5 worm cellular contexts compared by ENCODE assay signal in genomic region chrV:13556746-13557145, ce11.
TF ChIP-seq lines count a peak whose summit lies in the region.

Gene cav-2, plus strand, starts transcription at chrV:13557104.

TF ChIP-seq in whole organism, L1 larva, 84 proteins besides CTCF, POLR2A, EP300 and RAD21 (continues in another document):
- TF ChIP-seq C16A3.4 (tag; optimal IDR thresholded peaks at IDR 0.05; lab: Kevin White, UChicago) (peak; percentile 63), egl-13 (tag; optimal IDR thresholded peaks at IDR 0.05; lab: Kevin White, UChicago) (peak; percentile 94), ces-1 (GFP tag; optimal IDR thresholded peaks at IDR 0.05; lab: Kevin White, UChicago) (no peak), tlp-1 (tag; optimal IDR thresholded peaks at IDR 0.05; lab: Kevin White, UChicago) (no peak), zag-1 (tag; optimal IDR thresholded peaks at IDR 0.05; lab: Kevin White, UChicago) (no peak), jun-1 (tag; optimal IDR thresholded peaks at IDR 0.05; lab: Kevin White, UChicago) (peak; percentile 66), nhr-19 (GFP tag; conservative IDR thresholded peaks at IDR 0.05; lab: Robert Waterston, UW) (peak; percentile 88), nhr-20 (tag; optimal IDR thresholded peaks at IDR 0.05; lab: Kevin White, UChicago) (peak; percentile 91), nhr-237 (tag; optimal IDR thresholded peaks at IDR 0.05; lab: Kevin White, UChicago) (peak; percentile 56), sup-37 (GFP tag; optimal IDR thresholded peaks at IDR 0.05; lab: Kevin White, UChicago) (peak; percentile 28), unc-62 (GFP tag; optimal IDR thresholded peaks at IDR 0.05; lab: Kevin White, UChicago) (no peak), alr-1 (tag; optimal IDR thresholded peaks at IDR 0.05; lab: Kevin White, UChicago; ENCODE audit: borderline replicate concordance) (peak; percentile 12), lin-39 (tag; optimal IDR thresholded peaks at IDR 0.05; lab: Kevin White, UChicago) (peak; percentile 68), aly-2 (tag; optimal IDR thresholded peaks at IDR 0.05; lab: Kevin White, UChicago) (no peak), aha-1 (tag; optimal IDR thresholded peaks at IDR 0.05; lab: Kevin White, UChicago) (no peak), skn-1 (tag; optimal IDR thresholded peaks at IDR 0.05; lab: Kevin White, UChicago) (peak; percentile 42), lin-35 (GFP tag; optimal IDR thresholded peaks at IDR 0.05; lab: Kevin White, UChicago) (peak; percentile 96), Y116A8C.19 (tag; optimal IDR thresholded peaks at IDR 0.05; lab: Kevin White, UChicago; ENCODE audit: borderline replicate concordance) (peak; percentile 66)

TF ChIP-seq in whole organism, L3 larva, 47 proteins besides CTCF, POLR2A, EP300 and RAD21 (continues in another document):
- peak; percentile 72 for TF ChIP-seq lsy-12 (tag; optimal IDR thresholded peaks at IDR 0.05; lab: Kevin White, UChicago)
- TF ChIP-seq nhr-23 (tag; optimal IDR thresholded peaks at IDR 0.05; lab: Kevin White, UChicago): peak; percentile 76
- TF ChIP-seq nhr-25 (tag; optimal IDR thresholded peaks at IDR 0.05; lab: Kevin White, UChicago): peak; percentile 40
- TF ChIP-seq pqm-1 (tag; optimal IDR thresholded peaks at IDR 0.05; lab: Kevin White, UChicago): peak; percentile 92
- peak; percentile 51 for TF ChIP-seq fkh-10 (GFP tag; optimal IDR thresholded peaks at IDR 0.05; lab: Kevin White, UChicago)
- no peak for TF ChIP-seq unc-62 (GFP tag; optimal IDR thresholded peaks at IDR 0.05; lab: Kevin White, UChicago)
- no peak for TF ChIP-seq ceh-16 (tag; optimal IDR thresholded peaks at IDR 0.05; lab: Kevin White, UChicago)
- TF ChIP-seq pha-4 (tag; optimal IDR thresholded peaks at IDR 0.05; lab: Kevin White, UChicago): peak; percentile 83
- no peak for TF ChIP-seq fkh-2 (tag; optimal IDR thresholded peaks at IDR 0.05; lab: Kevin White, UChicago)
- TF ChIP-seq lin-15B (tag; optimal IDR thresholded peaks at IDR 0.05; lab: Kevin White, UChicago): peak; percentile 82
- TF ChIP-seq ztf-11 (tag; optimal IDR thresholded peaks at IDR 0.05; lab: Kevin White, UChicago): no peak
- peak; percentile 8 for TF ChIP-seq tbx-2 (tag; optimal IDR thresholded peaks at IDR 0.05; lab: Kevin White, UChicago)
- TF ChIP-seq R02D3.7 (tag; optimal IDR thresholded peaks at IDR 0.05; lab: Kevin White, UChicago): peak; percentile 64
- TF ChIP-seq skn-1 (tag; optimal IDR thresholded peaks at IDR 0.05; lab: Kevin White, UChicago): peak; percentile 31
- no peak for TF ChIP-seq elt-3 (tag; optimal IDR thresholded peaks at IDR 0.05; lab: Kevin White, UChicago)
- TF ChIP-seq unc-39 (tag; optimal IDR thresholded peaks at IDR 0.05; lab: Kevin White, UChicago): no peak
- peak; percentile 92 for TF ChIP-seq elt-2 (tag; optimal IDR thresholded peaks at IDR 0.05; lab: Kevin White, UChicago)
- TF ChIP-seq nhr-76 (tag; optimal IDR thresholded peaks at IDR 0.05; lab: Kevin White, UChicago): no peak
- no peak for TF ChIP-seq ZK546.5 (tag; optimal IDR thresholded peaks at IDR 0.05; lab: Kevin White, UChicago)
- peak; percentile 70 for TF ChIP-seq lin-39 (tag; optimal IDR thresholded peaks at IDR 0.05; lab: Kevin White, UChicago)

TF ChIP-seq in whole organism, early embryonic, 17 proteins besides CTCF, POLR2A, EP300 and RAD21:
- TF ChIP-seq hmbx-1 (tag; optimal IDR thresholded peaks at IDR 0.05; lab: Kevin White, UChicago): no peak
- TF ChIP-seq tbx-11 (GFP tag; IDR thresholded peaks at IDR 0.05; lab: Robert Waterston, UW): no peak
- peak; percentile 63 for TF ChIP-seq tbx-37 (GFP tag; conservative IDR thresholded peaks at IDR 0.05; lab: Robert Waterston, UW)
- no peak for TF ChIP-seq B0310.2 (tag; optimal IDR thresholded peaks at IDR 0.05; lab: Kevin White, UChicago)
- TF ChIP-seq scrt-1 (GFP tag; IDR thresholded peaks at IDR 0.05; lab: Robert Waterston, UW): peak; percentile 52; the same call in 1 of the 2 replicates
- TF ChIP-seq sea-1 (GFP tag; conservative IDR thresholded peaks at IDR 0.05; lab: Robert Waterston, UW): no peak

TF ChIP-seq in whole organism, midembryonic, 9 proteins besides CTCF, POLR2A, EP300 and RAD21:
- TF ChIP-seq med-1 (GFP tag; optimal IDR thresholded peaks at IDR 0.05; lab: Kevin White, UChicago; ENCODE audit: insufficient read depth) (no peak), cog-1 (tag; optimal IDR thresholded peaks at IDR 0.05; lab: Kevin White, UChicago) (peak; percentile 3), klf-2 (GFP tag; conservative IDR thresholded peaks at IDR 0.05; lab: Robert Waterston, UW) (peak; percentile 56; the same call in 1 of the 2 replicates), ztf-23 (GFP tag; IDR thresholded peaks at IDR 0.05; lab: Robert Waterston, UW) (peak; percentile 73), ref-1 (GFP tag; conservative IDR thresholded peaks at IDR 0.05; lab: Robert Waterston, UW) (no peak), tab-1 (GFP tag; IDR thresholded peaks at IDR 0.05; lab: Robert Waterston, UW) (no peak), flt-1 (GFP tag; IDR thresholded peaks at IDR 0.05; lab: Robert Waterston, UW) (peak; percentile 87), T22C8.4 (GFP tag; IDR thresholded peaks at IDR 0.05; lab: Robert Waterston, UW) (no peak)
TF ChIP-seq in whole organism, midembryonic: peak in this region for 4.

TF ChIP-seq in whole organism, young adult, 124 proteins besides CTCF, POLR2A, EP300 and RAD21 (continues in another document):
- TF ChIP-seq lin-40 (tag; optimal IDR thresholded peaks at IDR 0.05; lab: Kevin White, UChicago) (peak; percentile 72), ekl-4 (GFP tag; IDR thresholded peaks at IDR 0.05; lab: Robert Waterston, UW) (0 out of 2 replicates have a peak, but pooled peaks have one; percentile 52), mes-4 (tag; optimal IDR thresholded peaks at IDR 0.05; lab: Kevin White, UChicago) (no peak), Y67H2A.10 (GFP tag; conservative IDR thresholded peaks at IDR 0.05; lab: Robert Waterston, UW) (0 out of 2 replicates have a peak, but pooled peaks have one; percentile 52), ztf-3 (GFP tag; optimal IDR thresholded peaks at IDR 0.05; lab: Kevin White, UChicago) (peak; percentile 20), K12H6.12 (tag; optimal IDR thresholded peaks at IDR 0.05; lab: Kevin White, UChicago) (peak; percentile 51), madf-10 (tag; optimal IDR thresholded peaks at IDR 0.05; lab: Kevin White, UChicago) (peak; percentile 27), bed-2 (GFP tag; IDR thresholded peaks at IDR 0.05; lab: Robert Waterston, UW) (no peak), hmg-20 (GFP tag; IDR thresholded peaks at IDR 0.05; lab: Robert Waterston, UW) (peak; percentile 66; the same call in 1 of the 2 replicates), B0261.1 (tag; optimal IDR thresholded peaks at IDR 0.05; lab: Kevin White, UChicago) (no peak), Y95B8A.8 (GFP tag; IDR thresholded peaks at IDR 0.05; lab: Robert Waterston, UW) (peak; percentile 71; the same call in 1 of the 2 replicates), nhr-27 (tag; optimal IDR thresholded peaks at IDR 0.05; lab: Kevin White, UChicago) (peak; percentile 57), him-1 (tag; optimal IDR thresholded peaks at IDR 0.05; lab: Kevin White, UChicago) (peak; percentile 61), mcd-1 (GFP tag; IDR thresholded peaks at IDR 0.05; lab: Robert Waterston, UW) (peak; percentile 85), ccch-3 (GFP tag; optimal IDR thresholded peaks at IDR 0.05; lab: Kevin White, UChicago) (no peak), madf-8 (GFP tag; conservative IDR thresholded peaks at IDR 0.05; lab: Robert Waterston, UW) (peak; percentile 45), chd-7 (tag; optimal IDR thresholded peaks at IDR 0.05; lab: Kevin White, UChicago) (peak; percentile 58), Y56A3A.18 (GFP tag; IDR thresholded peaks at IDR 0.05; lab: Robert Waterston, UW) (no peak), rcor-1 (GFP tag; IDR thresholded peaks at IDR 0.05; lab: Robert Waterston, UW) (peak; percentile 71), atf-7 (tag; optimal IDR thresholded peaks at IDR 0.05; lab: Kevin White, UChicago) (peak; percentile 74), D2030.7 (GFP tag; IDR thresholded peaks at IDR 0.05; lab: Robert Waterston, UW) (peak; percentile 41), T26A5.8 (tag; optimal IDR thresholded peaks at IDR 0.05; lab: Kevin White, UChicago) (no peak), mel-28 (tag; optimal IDR thresholded peaks at IDR 0.05; lab: Kevin White, UChicago; ENCODE audit: borderline replicate concordance) (no peak), F22D6.2 (tag; optimal IDR thresholded peaks at IDR 0.05; lab: Kevin White, UChicago) (peak; percentile 36), bed-1 (GFP tag; IDR thresholded peaks at IDR 0.05; lab: Robert Waterston, UW) (no peak), madf-6 (GFP tag; IDR thresholded peaks at IDR 0.05; lab: Robert Waterston, UW) (peak; percentile 69), ztf-18 (tag; optimal IDR thresholded peaks at IDR 0.05; lab: Kevin White, UChicago) (peak; percentile 6), ets-4 (GFP tag; optimal IDR thresholded peaks at IDR 0.05; lab: Kevin White, UChicago) (peak; percentile 98), hrde-1 (tag; optimal IDR thresholded peaks at IDR 0.05; lab: Kevin White, UChicago; ENCODE audit: borderline replicate concordance) (no peak), cebp-1 (GFP tag; IDR thresholded peaks at IDR 0.05; lab: Robert Waterston, UW) (0 out of 2 replicates have a peak, but pooled peaks have one; percentile 57), cebp-1 (tag; optimal IDR thresholded peaks at IDR 0.05; lab: Kevin White, UChicago) (peak; percentile 66), egrh-3 (GFP tag; IDR thresholded peaks at IDR 0.05; lab: Robert Waterston, UW) (no peak), dpff-1 (tag; optimal IDR thresholded peaks at IDR 0.05; lab: Kevin White, UChicago) (no peak), mxl-1 (tag; optimal IDR thresholded peaks at IDR 0.05; lab: Kevin White, UChicago) (no peak), nhr-80 (tag; optimal IDR thresholded peaks at IDR 0.05; lab: Kevin White, UChicago) (peak; percentile 95), lin-26 (GFP tag; IDR thresholded peaks at IDR 0.05; lab: Robert Waterston, UW) (no peak), somi-1 (GFP tag; optimal IDR thresholded peaks at IDR 0.05; lab: Kevin White, UChicago) (no peak), snpc-4 (GFP tag; optimal IDR thresholded peaks at IDR 0.05; lab: Kevin White, UChicago) (no peak), snpc-4 (tag; optimal IDR thresholded peaks at IDR 0.05; lab: Kevin White, UChicago) (peak in 2 of 4 experiments; percentile 40 to 78), fkh-3 (tag; optimal IDR thresholded peaks at IDR 0.05; lab: Kevin White, UChicago) (no peak), dpl-1 (GFP tag; optimal IDR thresholded peaks at IDR 0.05; lab: Kevin White, UChicago) (peak; percentile 80), F37B4.10 (GFP tag; IDR thresholded peaks at IDR 0.05; lab: Robert Waterston, UW) (no peak), let-607 (tag; optimal IDR thresholded peaks at IDR 0.05; lab: Kevin White, UChicago) (peak; percentile 22 to 68), ztf-22 (GFP tag; optimal IDR thresholded peaks at IDR 0.05; lab: Kevin White, UChicago) (peak; percentile 49), hlh-12 (tag; optimal IDR thresholded peaks at IDR 0.05; lab: Kevin White, UChicago) (no peak)

Comparison
In these comparisons a context has a peak if more than half of its experiments do, and no peak if none do; other contexts are left out.
1. Of the 8 proteins assayed by ChIP-seq in both whole organism, young adult and whole organism, L1 larva: peak only in whole organism, young adult: none; only in whole organism, L1 larva: nhr-90; in both: dpl-1, efl-1, lin-35 and unc-130; in neither: 2; mixed calls (peak in some experiments, not most) for 1.